Fruit fly (Drosophila melanogaster) whole organism, pupa: ENCODE data around the gene CG3281.

Experiments used
- CG10348 ChIP-seq: fragments of 200-800 bp; sonication (Bioruptor generic); IDR thresholded peaks from 2 replicates; pipeline ENCODE4 v1.3.6; 2022; ENCODE audit warnings: missing biosample characterization, missing genetic modification characterization
- CG12605 ChIP-seq: fragments of 200-800 bp; sonication (Bioruptor generic); IDR thresholded peaks from 2 replicates; pipeline ENCODE4 v1.3.6; 2022; ENCODE audit warnings: missing biosample characterization, missing genetic modification characterization
- CG13204 ChIP-seq: fragments of 200-800 bp; sonication (Bioruptor generic); optimal IDR thresholded peaks from 2 replicates; lab custom pipeline; 2018; ENCODE audit warnings: missing biosample characterization, mild to moderate bottlenecking, missing genetic modification characterization, moderate library complexity
- CG14655 ChIP-seq: fragments of 200-800 bp; sonication (Bioruptor generic); optimal IDR thresholded peaks from 3 replicates; lab custom pipeline; 2017; ENCODE audit warnings: mild to moderate bottlenecking, missing biosample characterization, missing genetic modification reagents, missing genetic modification characterization
- CG15710 ChIP-seq: fragments of 200-800 bp; sonication (Bioruptor generic); optimal IDR thresholded peaks from 2 replicates; lab custom pipeline; 2018; ENCODE audit warnings: missing biosample characterization, mild to moderate bottlenecking, missing genetic modification characterization, moderate library complexity
- CG17806 ChIP-seq: fragments of 200-800 bp; sonication (Bioruptor generic); optimal IDR thresholded peaks from 2 replicates; lab custom pipeline; 2018; ENCODE audit warnings: missing biosample characterization, mild to moderate bottlenecking, missing genetic modification characterization, moderate library complexity
- CG32121 ChIP-seq: fragments of 200-800 bp; sonication (Bioruptor generic); IDR thresholded peaks from 2 replicates; pipeline ENCODE4 v1.3.6; 2022; ENCODE audit warnings: missing biosample characterization, missing genetic modification characterization
- CG34367 ChIP-seq: fragments of 200-800 bp; sonication (Bioruptor generic); optimal IDR thresholded peaks from 2 replicates; lab custom pipeline; 2018; ENCODE audit warnings: missing biosample characterization, mild to moderate bottlenecking, missing genetic modification characterization
- CG4496 ChIP-seq: fragments of 200-800 bp; sonication (Bioruptor generic); IDR thresholded peaks from 3 replicates; pipeline ENCODE4 v1.3.6; 2022; ENCODE audit warnings: missing biosample characterization, missing genetic modification characterization
- CG8159 ChIP-seq: fragments of 200-800 bp; sonication (Bioruptor generic); optimal IDR thresholded peaks from 3 replicates; lab custom pipeline; 2018; ENCODE audit warnings: missing biosample characterization, mild to moderate bottlenecking, missing genetic modification characterization, moderate library complexity
- CG8301 ChIP-seq: fragments of 200-800 bp; sonication (Bioruptor generic); optimal IDR thresholded peaks from 2 replicates; lab custom pipeline; 2018; ENCODE audit warnings: missing biosample characterization, mild to moderate bottlenecking, missing genetic modification characterization
- CG9948 ChIP-seq: fragments of 200-800 bp; sonication (Bioruptor generic); optimal IDR thresholded peaks from 2 replicates; lab custom pipeline; 2018; ENCODE audit warnings: missing biosample characterization, mild to moderate bottlenecking, missing genetic modification characterization, moderate library complexity
- D1 ChIP-seq: fragments of 200-800 bp; sonication (Bioruptor generic); optimal IDR thresholded peaks from 2 replicates; lab custom pipeline; 2018; ENCODE audit warnings: missing biosample characterization, mild to moderate bottlenecking, missing genetic modification characterization, moderate library complexity
- EcR ChIP-seq: fragments of 200-800 bp; sonication (Bioruptor generic); optimal IDR thresholded peaks from 3 replicates; lab custom pipeline; 2019; ENCODE audit warnings: missing biosample characterization, missing genetic modification characterization, mild to moderate bottlenecking, moderate library complexity, missing genetic modification reagents
- Ets98B ChIP-seq: fragments of 200-800 bp; sonication (Bioruptor generic); IDR thresholded peaks from 2 replicates; pipeline ENCODE4 v1.3.6; 2022; ENCODE audit warnings: missing biosample characterization, missing genetic modification characterization
- Pif1A ChIP-seq: fragments of 200-800 bp; sonication (Bioruptor generic); optimal IDR thresholded peaks from 3 replicates; lab custom pipeline; 2016; ENCODE audit warnings: missing biosample characterization, missing genetic modification characterization
- Pif1B ChIP-seq: fragments of 200-800 bp; sonication (Bioruptor generic); optimal IDR thresholded peaks from 3 replicates; lab custom pipeline; 2016; ENCODE audit warnings: missing biosample characterization, missing genetic modification characterization
- Snoo ChIP-seq: fragments of 200-800 bp; sonication (Bioruptor generic); optimal IDR thresholded peaks from 3 replicates; lab custom pipeline; 2017; ENCODE audit warnings: missing biosample characterization, mild to moderate bottlenecking, missing genetic modification characterization, inconsistent platforms
- fd96Ca ChIP-seq: fragments of 200-800 bp; sonication (Bioruptor generic); IDR thresholded peaks from 3 replicates; pipeline ENCODE4 v1.3.6; 2022; ENCODE audit warnings: missing biosample characterization, missing genetic modification characterization
- gl ChIP-seq: fragments of 200-800 bp; sonication (Bioruptor generic); optimal IDR thresholded peaks from 2 replicates; lab custom pipeline; 2018; ENCODE audit warnings: missing biosample characterization, mild to moderate bottlenecking, missing genetic modification characterization
- rn ChIP-seq: fragments of 200-800 bp; sonication (Bioruptor generic); IDR thresholded peaks from 2 replicates; pipeline ENCODE4 v1.3.6; 2022; ENCODE audit warnings: missing biosample characterization, missing genetic modification characterization

Gene CG3281

dm6 chr3R:11992934-11993670, 30.5 kb upstream of the CG3281 start, which contains the start of gene mfas:
Gene mfas (minus strand): TSS chr3R:11993315.
- TF ChIP-seq CG34367 (tag; lab: Kevin White, UChicago) (no peak), Ets98B (no peak; the same call in 1 of the 2 replicates), gl (no peak), CG8301 (tag; lab: Kevin White, UChicago) (no peak), CG9948 (tag; lab: Kevin White, UChicago) (no peak), CG32121 (GFP tag; lab: Robert Waterston, UW) (no peak), CG14655 (GFP tag; lab: Kevin White, UChicago) (no peak), Pif1A (GFP tag; lab: Kevin White, UChicago) (peak; percentile 37), rn (GFP tag; lab: Robert Waterston, UW) (no peak), CG10348 (GFP tag; lab: Robert Waterston, UW) (no peak), Pif1B (GFP tag; lab: Kevin White, UChicago) (peak; percentile 51), CG17806 (tag; lab: Kevin White, UChicago) (no peak), Snoo (tag; lab: Kevin White, UChicago) (peak; percentile 3), CG4496 (0 out of 3 replicates have a peak, but pooled peaks have one; percentile 38), CG13204 (GFP tag; lab: Kevin White, UChicago) (peak; percentile 21), D1 (tag; lab: Kevin White, UChicago) (no peak), EcR (GFP tag; lab: Kevin White, UChicago) (peak; percentile 58), CG8159 (tag; lab: Kevin White, UChicago) (no peak), CG15710 (tag; lab: Kevin White, UChicago) (no peak), fd96Ca (no peak), CG12605 (0 out of 2 replicates have a peak, but pooled peaks have one; percentile 9)
- TF ChIP-seq, all 21 proteins: peak for 7

- no peak for TF ChIP-seq CG14655 (GFP tag; lab: Kevin White, UChicago)
- TF ChIP-seq gl = no peak
- no peak for TF ChIP-seq Snoo (tag; lab: Kevin White, UChicago)
- no peak for TF ChIP-seq CG9948 (tag; lab: Kevin White, UChicago)
These were observed 29.0 kb upstream of the CG3281 start for dm6 chr3R:11991538-11992164.

DNA sequence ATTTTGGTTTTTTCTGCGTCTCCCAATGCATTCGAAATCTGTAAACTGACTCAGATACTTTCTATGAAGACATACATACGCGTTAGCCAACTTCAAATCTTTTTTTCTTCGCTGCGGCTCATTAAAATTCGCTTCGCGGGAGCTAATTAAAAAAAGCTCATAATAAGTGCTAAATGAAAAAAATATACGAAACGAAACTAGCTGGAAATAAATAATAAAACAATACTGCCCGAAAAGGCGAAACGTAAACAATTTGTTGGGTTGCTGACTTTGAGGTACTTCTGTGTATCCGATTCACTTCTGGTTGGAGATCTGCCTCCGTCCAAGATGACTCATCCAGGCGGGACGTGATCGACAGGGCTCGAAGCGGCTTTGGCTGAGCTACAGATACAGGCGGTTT, 27.4 kb upstream of the CG3281 start:
- TF ChIP-seq CG15710 (tag; lab: Kevin White, UChicago) (no peak), CG13204 (GFP tag; lab: Kevin White, UChicago) (peak; percentile 42), Pif1A (GFP tag; lab: Kevin White, UChicago) (no peak)

- TF ChIP-seq CG34367 (tag; lab: Kevin White, UChicago) = no peak
- TF ChIP-seq CG8301 (tag; lab: Kevin White, UChicago) = no peak
- TF ChIP-seq CG13204 (GFP tag; lab: Kevin White, UChicago) = peak; percentile 87
These were observed 26.6 kb upstream of the CG3281 start for dm6 chr3R:11989206-11989605.

DNA sequence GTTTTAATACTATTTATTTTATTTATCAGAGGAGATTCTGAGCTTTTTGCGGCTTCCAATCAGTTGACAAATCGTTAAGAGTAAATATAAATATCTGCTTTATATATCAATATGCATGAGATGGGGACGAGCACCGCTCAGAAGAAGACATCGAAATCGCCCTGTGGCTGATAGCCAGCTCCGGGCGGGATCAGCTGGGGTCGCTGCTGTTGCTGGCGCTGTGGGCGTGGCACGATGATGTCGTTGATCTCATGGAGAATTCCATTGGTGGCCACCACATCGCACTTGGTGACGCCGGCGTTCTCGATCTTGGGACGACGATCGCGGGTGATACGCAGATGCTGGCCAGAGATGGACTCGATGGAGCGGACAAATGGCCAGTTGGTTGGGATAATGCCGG, 22.3 kb upstream of the CG3281 start:
- TF ChIP-seq D1 (tag; lab: Kevin White, UChicago) = no peak
- no peak for TF ChIP-seq Pif1B (GFP tag; lab: Kevin White, UChicago)
- TF ChIP-seq CG9948 (tag; lab: Kevin White, UChicago) = no peak
- TF ChIP-seq EcR (GFP tag; lab: Kevin White, UChicago) = peak; percentile 79
- TF ChIP-seq CG4496 = no peak
- TF ChIP-seq gl = no peak
- no peak for TF ChIP-seq Pif1A (GFP tag; lab: Kevin White, UChicago)
- TF ChIP-seq fd96Ca = no peak

DNA sequence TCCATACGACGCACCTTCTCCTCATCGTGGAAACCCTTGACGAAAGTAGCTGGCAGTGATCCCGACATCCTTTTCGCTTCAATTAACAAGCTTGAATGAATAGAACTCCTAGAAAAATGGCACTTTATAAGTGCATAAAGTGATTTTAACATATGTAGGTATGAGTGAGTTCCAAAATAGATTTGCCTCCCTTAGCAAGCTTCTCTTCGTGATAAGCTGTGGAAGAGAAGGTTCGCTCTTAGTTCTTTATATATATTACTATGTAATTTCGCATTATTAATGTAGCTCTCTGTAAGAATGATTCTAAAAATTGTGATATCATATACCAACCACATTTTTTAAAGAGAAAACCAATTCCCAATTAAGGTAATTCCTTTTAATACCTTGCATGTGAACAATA, 21.8 kb upstream of the CG3281 start, which contains the start of gene CG3397:
Gene CG3397, minus strand, starts transcription at position 101 of the 400 bp plus-strand sequence.
- TF ChIP-seq CG4496 = no peak
- TF ChIP-seq CG8159 (tag; lab: Kevin White, UChicago) = no peak
- no peak for TF ChIP-seq CG12605
- TF ChIP-seq Snoo (tag; lab: Kevin White, UChicago) = no peak
- TF ChIP-seq gl = no peak
- no peak for TF ChIP-seq Ets98B
- no peak for TF ChIP-seq CG34367 (tag; lab: Kevin White, UChicago)

DNA sequence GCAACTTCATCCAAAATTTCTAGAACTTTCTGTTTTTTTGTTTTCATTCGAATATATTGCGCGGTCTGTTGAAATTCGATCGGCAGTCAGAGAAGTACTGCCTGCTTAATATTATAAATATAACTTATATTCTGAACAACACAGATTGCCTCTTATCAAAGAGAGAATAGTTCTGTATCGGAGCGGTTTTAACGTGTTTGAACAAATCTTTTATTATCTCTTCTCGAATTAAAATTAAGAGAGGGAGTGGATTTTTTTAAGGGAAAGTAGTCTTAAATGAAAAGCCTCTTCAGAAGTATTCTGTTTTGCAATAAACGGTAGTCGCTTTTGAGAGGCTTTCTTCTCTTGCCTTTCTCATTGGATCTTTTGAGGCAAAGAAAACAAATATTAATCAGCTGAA, 19.9 kb upstream of the CG3281 start:
- TF ChIP-seq D1 (tag; lab: Kevin White, UChicago) = peak; percentile 11
- no peak for TF ChIP-seq CG13204 (GFP tag; lab: Kevin White, UChicago)
